Worm (Caenorhabditis elegans) whole organism, midembryonic: ENCODE results near the gene nhx-9.

Experiments
- flt-1 ChIP-seq: fragments of 200-800 bp; sonication (Bioruptor generic); IDR thresholded peaks from 2 replicates; pipeline ENCODE4 v1.3.6; 2022; ENCODE audit warnings: missing genetic modification characterization, missing compliant biosample characterization
- klf-2 ChIP-seq: fragments of 200-800 bp; sonication (Bioruptor generic); conservative IDR thresholded peaks from 2 replicates; pipeline ENCODE4 v1.3.6; 2022; ENCODE audit warnings: missing genetic modification reagents, missing genetic modification characterization, missing compliant biosample characterization
- med-1 ChIP-seq: sonication (generic microtip); optimal IDR thresholded peaks from 2 replicates; lab custom pipeline; 2017; ENCODE audit warnings: missing genetic modification characterization, mild to moderate bottlenecking, missing compliant biosample characterization, antibody characterized with exemption, missing genetic modification reagents; ENCODE audit not compliant: insufficient read depth
- tab-1 ChIP-seq: fragments of 200-800 bp; sonication (Bioruptor generic); IDR thresholded peaks from 2 replicates; pipeline ENCODE4 v1.3.6; 2022; ENCODE audit warnings: missing genetic modification characterization, missing compliant biosample characterization
- ztf-23 ChIP-seq: fragments of 200-800 bp; sonication (Bioruptor generic); IDR thresholded peaks from 2 replicates; pipeline ENCODE4 v1.3.6; 2022; ENCODE audit warnings: missing genetic modification reagents, missing genetic modification characterization, missing compliant biosample characterization

DNA sequence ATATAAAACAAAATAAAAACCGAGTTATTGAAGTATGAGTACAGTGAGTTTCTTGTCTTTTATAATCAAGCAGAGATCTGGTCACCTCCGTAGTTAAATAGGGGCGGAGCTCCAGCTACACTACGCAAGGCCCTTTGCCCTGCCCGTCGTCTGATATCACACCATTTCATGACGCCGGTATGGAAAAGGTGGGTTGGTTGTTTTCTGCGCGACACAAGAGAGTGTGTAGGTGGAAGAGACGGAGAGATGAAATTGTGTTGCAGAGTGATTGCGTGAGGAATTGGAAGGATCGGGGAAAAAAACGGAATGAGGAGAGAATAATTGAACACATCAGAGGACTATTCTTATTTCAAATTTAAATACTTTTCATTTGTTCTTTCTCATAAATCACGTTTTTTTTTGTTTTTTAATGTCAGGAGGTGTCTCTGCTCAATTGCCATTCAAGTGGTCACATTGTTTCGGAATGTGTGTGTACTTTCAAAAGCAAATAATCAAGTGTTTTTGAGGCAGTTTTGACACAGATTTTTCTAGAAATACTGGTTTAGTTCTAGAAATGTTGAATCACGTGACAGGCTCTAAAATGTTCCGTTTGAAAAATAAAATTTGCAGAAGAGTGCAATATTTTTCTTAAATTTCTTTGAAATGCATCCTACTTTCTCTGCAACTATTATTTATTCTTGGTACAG, 14.8 kb upstream of the nhx-9 start, which contains the start of gene ZK822.9:
- TF ChIP-seq klf-2 (no peak), ztf-23 (no peak), med-1 (GFP tag; lab: Kevin White, UChicago) (no peak), flt-1 (GFP tag; lab: Robert Waterston, UW) (no peak), tab-1 (no peak)
